Worm (Caenorhabditis elegans): ENCODE results near the gene ehs-1.

DNA sequence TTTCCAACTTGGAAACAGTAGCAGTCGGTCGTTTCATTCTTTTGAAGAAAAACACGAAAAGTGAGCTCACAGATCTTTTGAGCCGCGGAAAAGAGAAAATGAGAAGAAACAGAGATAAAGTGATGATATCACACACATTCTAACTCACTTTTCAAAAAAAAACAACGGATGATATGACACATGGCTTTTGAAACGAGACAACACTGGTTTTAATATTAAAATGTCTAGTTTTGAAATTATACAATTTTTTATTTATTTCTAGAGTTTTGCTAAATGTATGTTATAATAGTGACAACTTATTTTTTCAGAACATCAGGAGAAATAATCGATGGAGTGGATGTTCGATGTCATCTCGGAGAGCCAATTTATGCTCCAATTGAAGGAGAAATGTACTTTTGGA is 28.0 kb upstream of the ehs-1 start, which contains the start of gene K05F1.14:
- TF ChIP-seq him-1 (tag; optimal IDR thresholded peaks at IDR 0.05), result no peak
- no peak for TF ChIP-seq W03F9.2 (tag; optimal IDR thresholded peaks at IDR 0.05)

Data from whole organism, L4/young adult.